Worm (Caenorhabditis elegans) whole organism, L4/young adult: ENCODE results near the gene pxl-1.
A peak's percentile ranks its signal among the peaks of the same experiment; 100 is the strongest.

ENCODE experiments used
- W03F9.2 ChIP-seq: fragments of 150-350 bp; optimal IDR thresholded peaks from 2 replicates; lab custom pipeline; 2014; ENCODE audit warnings: missing biosample characterization, missing genetic modification characterization
- dao-5 ChIP-seq: sonication (generic microtip); optimal IDR thresholded peaks from 2 replicates; lab custom pipeline; 2016; ENCODE audit warnings: missing genotype, missing genetic modification characterization, moderate library complexity, missing compliant biosample characterization
- him-1 ChIP-seq: sonication (generic microtip); optimal IDR thresholded peaks from 2 replicates; lab custom pipeline; 2016; ENCODE audit warnings: missing genotype, missing genetic modification reagents, missing genetic modification characterization, missing compliant biosample characterization

- TF ChIP-seq him-1 (tag; lab: Kevin White, UChicago), result no peak
- peak; percentile 94 for TF ChIP-seq W03F9.2 (tag; lab: Kevin White, UChicago)
- TF ChIP-seq dao-5 (tag; lab: Kevin White, UChicago), result no peak
Observed at ce11 chrIII:5855637-5856179, 40.1 kb downstream of the pxl-1 start, which contains the start of the genes cct-6 and alh-9.
